Worm (Caenorhabditis elegans): Measurements from ENCODE around the gene ZK896.5.

The ZK896.5 gene

ce11 chrIV:12854372-12855114, 24.9 kb downstream of the ZK896.5 start:
- no peak for TF ChIP-seq C34B4.2 (tag; optimal IDR thresholded peaks at IDR 0.05)
- TF ChIP-seq nhr-19 (GFP tag; conservative IDR thresholded peaks at IDR 0.05), result no peak
- TF ChIP-seq zip-4 (GFP tag; optimal IDR thresholded peaks at IDR 0.05), result no peak
- TF ChIP-seq lin-35 (GFP tag; optimal IDR thresholded peaks at IDR 0.05), result peak; percentile 39 to 62
- no peak for TF ChIP-seq tlp-1 (tag; optimal IDR thresholded peaks at IDR 0.05)
- TF ChIP-seq ztf-11 (tag; optimal IDR thresholded peaks at IDR 0.05), result no peak
- no peak for TF ChIP-seq unc-130 (tag; optimal IDR thresholded peaks at IDR 0.05)
- peak; percentile 73 to 84 for TF ChIP-seq efl-1 (optimal IDR thresholded peaks at IDR 0.05)
- peak; percentile 74 to 97 for TF ChIP-seq efl-1 (GFP tag; optimal IDR thresholded peaks at IDR 0.05 in 1 of 2)
- TF ChIP-seq dpl-1 (GFP tag; optimal IDR thresholded peaks at IDR 0.05), result peak; percentile 48 to 71 (median 58)
- no peak for TF ChIP-seq nhr-90 (tag; optimal IDR thresholded peaks at IDR 0.05; ENCODE audit: poor library complexity)

- TF ChIP-seq snpc-4 (tag; optimal IDR thresholded peaks at IDR 0.05), result no peak
- no peak for TF ChIP-seq lin-15B (tag; optimal IDR thresholded peaks at IDR 0.05)
- TF ChIP-seq efl-1 (optimal IDR thresholded peaks at IDR 0.05), result peak; percentile 6 to 42
- TF ChIP-seq efl-1 (GFP tag; optimal IDR thresholded peaks at IDR 0.05 in 1 of 2), result no peak
- peak in 1 of 3 experiments; percentile 16 for TF ChIP-seq ceh-82 (tag; optimal IDR thresholded peaks at IDR 0.05)
- TF ChIP-seq dpl-1 (GFP tag; optimal IDR thresholded peaks at IDR 0.05), result peak in 1 of 3 experiments; percentile 5
- TF ChIP-seq snu-23 (GFP tag; optimal IDR thresholded peaks at IDR 0.05), result no peak
Measured at ce11 chrIV:12849030-12849560, 30.4 kb downstream of the ZK896.5 start, which contains the start of gene srf-3. srf-3 (plus strand) TSS chrIV:12849510.

ce11 chrIV:12845596-12845995, 33.8 kb downstream of the ZK896.5 start, which contains the start of gene txt-19:
txt-19 (plus strand) TSS chrIV:12845899.
- TF ChIP-seq lin-35 (GFP tag; optimal IDR thresholded peaks at IDR 0.05) (peak in 1 of 2 experiments; percentile 31), hlh-17 (GFP tag; optimal IDR thresholded peaks at IDR 0.05; ENCODE audit: borderline replicate concordance) (no peak), ets-5 (GFP tag; IDR thresholded peaks at IDR 0.05) (no peak), tbx-2 (tag; optimal IDR thresholded peaks at IDR 0.05) (peak; percentile 11), lsy-2 (tag; optimal IDR thresholded peaks at IDR 0.05) (peak in 1 of 2 experiments; percentile 39), ceh-82 (tag; optimal IDR thresholded peaks at IDR 0.05) (peak in 1 of 3 experiments; percentile 33), nhr-85 (tag) (no peak), pqm-1 (tag; optimal IDR thresholded peaks at IDR 0.05) (no peak), mep-1 (tag; optimal IDR thresholded peaks at IDR 0.05) (no peak), fkh-8 (tag; optimal IDR thresholded peaks at IDR 0.05) (peak; percentile 46), nhr-47 (tag; optimal IDR thresholded peaks at IDR 0.05) (peak; percentile 21), unc-86 (tag; optimal IDR thresholded peaks at IDR 0.05) (peak; percentile 20), lin-14 (GFP tag; optimal IDR thresholded peaks at IDR 0.05) (peak; percentile 70), nhr-77 (tag; optimal IDR thresholded peaks at IDR 0.05) (no peak), nhr-71 (tag; optimal IDR thresholded peaks at IDR 0.05) (peak; percentile 31), mef-2 (tag; optimal IDR thresholded peaks at IDR 0.05) (no peak), efl-1 (optimal IDR thresholded peaks at IDR 0.05) (peak; percentile 6 to 14), efl-1 (GFP tag; optimal IDR thresholded peaks at IDR 0.05 in 1 of 2) (no peak)

- TF ChIP-seq tbx-2 (tag; optimal IDR thresholded peaks at IDR 0.05) (peak; percentile 25), ceh-8 (GFP tag; optimal IDR thresholded peaks at IDR 0.05) (no peak), lin-39 (tag; optimal IDR thresholded peaks at IDR 0.05) (no peak), ces-1 (GFP tag; optimal IDR thresholded peaks at IDR 0.05) (no peak), grh-1 (GFP tag; IDR thresholded peaks at IDR 0.05) (no peak), nhr-90 (tag; optimal IDR thresholded peaks at IDR 0.05; ENCODE audit: poor library complexity) (no peak), zag-1 (tag; optimal IDR thresholded peaks at IDR 0.05) (no peak), skn-1 (tag; optimal IDR thresholded peaks at IDR 0.05) (no peak), hpl-2 (GFP tag; optimal IDR thresholded peaks at IDR 0.05) (no peak), unc-130 (tag; optimal IDR thresholded peaks at IDR 0.05) (no peak), jun-1 (tag; optimal IDR thresholded peaks at IDR 0.05) (no peak), lin-13 (GFP tag; optimal IDR thresholded peaks at IDR 0.05) (no peak), dpl-1 (GFP tag; optimal IDR thresholded peaks at IDR 0.05) (no peak), unc-86 (tag; optimal IDR thresholded peaks at IDR 0.05) (no peak), fkh-10 (GFP tag; optimal IDR thresholded peaks at IDR 0.05) (no peak), nhr-47 (tag; optimal IDR thresholded peaks at IDR 0.05) (no peak), rnt-1 (tag; optimal IDR thresholded peaks at IDR 0.05) (no peak), nhr-85 (tag) (no peak), lin-35 (GFP tag; optimal IDR thresholded peaks at IDR 0.05) (no peak), xbp-1 (tag; optimal IDR thresholded peaks at IDR 0.05) (no peak), mep-1 (tag; optimal IDR thresholded peaks at IDR 0.05) (no peak), hlh-4 (tag; optimal IDR thresholded peaks at IDR 0.05) (no peak), nhr-71 (tag; optimal IDR thresholded peaks at IDR 0.05) (peak; percentile 42), egl-27 (tag; optimal IDR thresholded peaks at IDR 0.05) (no peak), nhr-76 (tag; optimal IDR thresholded peaks at IDR 0.05) (no peak)
Measured at ce11 chrIV:12842895-12843294, 36.5 kb downstream of the ZK896.5 start.
